Worm (Caenorhabditis elegans) whole organism, L1 larva: Measurements from ENCODE around the gene C30H6.5.
A peak's percentile ranks its signal among the peaks of the same experiment; 100 is the strongest.

Experiments
- Y116A8C.19 ChIP-seq: sonication (generic microtip); optimal IDR thresholded peaks from 2 replicates; lab custom pipeline; 2016; ENCODE audit warnings: missing compliant biosample characterization, missing genetic modification characterization, borderline replicate concordance
- ama-1 ChIP-seq: fragments of 150-350 bp; optimal IDR thresholded peaks from 2 replicates; lab custom pipeline; 2014
- blmp-1 ChIP-seq: fragments of 150-350 bp; optimal IDR thresholded peaks from 2 replicates; lab custom pipeline; 2014; ENCODE audit warnings: missing biosample characterization, missing genetic modification characterization
- ceh-63 ChIP-seq: fragments of 200-800 bp; sonication (Bioruptor generic); optimal IDR thresholded peaks from 2 replicates; lab custom pipeline; 2018; ENCODE audit warnings: mild to moderate bottlenecking, missing genetic modification characterization, missing compliant biosample characterization
- ceh-8 ChIP-seq: fragments of 200-800 bp; sonication (Bioruptor generic); optimal IDR thresholded peaks from 2 replicates; lab custom pipeline; 2018; ENCODE audit warnings: mild to moderate bottlenecking, missing genetic modification characterization, moderate library complexity, missing compliant biosample characterization
- ceh-82 ChIP-seq, 3 experiments: fragments of 150-350 bp in 1 of 3; sonication (generic microtip) in 2 of 3; optimal IDR thresholded peaks; 2 replicates each; lab custom pipeline; 2014 to 2017; ENCODE audit warnings: missing biosample characterization in 3 of 3, missing genetic modification characterization in 3 of 3
- ceh-90 ChIP-seq: sonication (generic microtip); optimal IDR thresholded peaks from 2 replicates; lab custom pipeline; 2016; ENCODE audit warnings: missing genetic modification characterization, missing compliant biosample characterization
- dpl-1 ChIP-seq, 3 experiments: fragments of 150-350 bp in 2 of 3; sonication (generic microtip) in 1 of 3; optimal IDR thresholded peaks; 2 replicates each; lab custom pipeline; 2014 to 2017; ENCODE audit warnings: missing biosample characterization in 3 of 3, missing genetic modification characterization in 3 of 3, missing genetic modification reagents in 3 of 3
- dsc-1 ChIP-seq: sonication (generic microtip); optimal IDR thresholded peaks from 2 replicates; lab custom pipeline; 2016; ENCODE audit warnings: mild to moderate bottlenecking, missing genetic modification characterization, missing compliant biosample characterization
- efl-1 ChIP-seq, 4 experiments: fragments of 150-350 bp; optimal IDR thresholded peaks in 3 of 4; peaks in 1 of 4; 1 replicate in 1 of 4; 2 replicates in 3 of 4; lab custom pipeline; 2014; ENCODE audit warnings: missing biosample characterization in 2 of 4, missing genetic modification characterization in 2 of 4, missing genetic modification reagents in 2 of 4
- efl-3 ChIP-seq: fragments of 200-800 bp; sonication (Bioruptor generic); optimal IDR thresholded peaks from 2 replicates; lab custom pipeline; 2018; ENCODE audit warnings: mild to moderate bottlenecking, missing genetic modification characterization, missing compliant biosample characterization
- egl-27 ChIP-seq, 2 experiments: fragments of 150-350 bp in 1 of 2; sonication (generic microtip); optimal IDR thresholded peaks; 3 replicates each; lab custom pipeline; 2017 to 2018; ENCODE audit warnings: missing biosample characterization in 2 of 2, missing genetic modification characterization in 2 of 2, missing genetic modification reagents in 2 of 2
- elt-3 ChIP-seq, 6 experiments: fragments of 150-350 bp in 1 of 6; sonication (generic microtip); optimal IDR thresholded peaks; 2 replicates each; lab custom pipeline; 2017 to 2018; ENCODE audit warnings: missing biosample characterization in 6 of 6, missing genetic modification characterization in 6 of 6, inconsistent platforms in 1 of 6
- ets-5 ChIP-seq: fragments of 200-800 bp; sonication (Bioruptor generic); IDR thresholded peaks from 2 replicates; pipeline ENCODE4 v1.3.6; 2022; ENCODE audit warnings: missing genetic modification characterization, missing compliant biosample characterization
- fkh-8 ChIP-seq: sonication (generic microtip); optimal IDR thresholded peaks from 2 replicates; lab custom pipeline; 2016; ENCODE audit warnings: mild to moderate bottlenecking, missing genetic modification characterization, missing compliant biosample characterization
- hlh-4 ChIP-seq: sonication (generic microtip); optimal IDR thresholded peaks from 2 replicates; lab custom pipeline; 2016; ENCODE audit warnings: mild to moderate bottlenecking, missing genetic modification characterization, missing compliant biosample characterization
- jun-1 ChIP-seq: fragments of 150-350 bp; optimal IDR thresholded peaks from 2 replicates; lab custom pipeline; 2014; ENCODE audit warnings: missing biosample characterization, missing genetic modification reagents, missing genetic modification characterization
- lin-13 ChIP-seq: fragments of 150-350 bp; optimal IDR thresholded peaks from 2 replicates; lab custom pipeline; 2014; ENCODE audit warnings: missing biosample characterization, missing genetic modification reagents, missing genetic modification characterization
- lin-15B ChIP-seq: fragments of 150-350 bp; sonication (generic microtip); optimal IDR thresholded peaks from 3 replicates; lab custom pipeline; 2014; ENCODE audit warnings: missing biosample characterization, missing genetic modification characterization
- lin-35 ChIP-seq, 2 experiments: fragments of 150-350 bp; optimal IDR thresholded peaks; 2 replicates each; lab custom pipeline; 2014; ENCODE audit warnings: missing biosample characterization in 2 of 2, missing genetic modification characterization in 2 of 2, missing genetic modification reagents in 2 of 2
- lsy-2 ChIP-seq, 2 experiments: fragments of 150-350 bp; optimal IDR thresholded peaks; 2 replicates each; lab custom pipeline; 2014; ENCODE audit warnings: missing biosample characterization in 2 of 2, missing genetic modification characterization in 2 of 2
- nhr-12 ChIP-seq: sonication (generic microtip); optimal IDR thresholded peaks from 2 replicates; lab custom pipeline; 2017; ENCODE audit warnings: missing biosample characterization, missing genetic modification characterization
- nhr-19 ChIP-seq: fragments of 200-800 bp; sonication (Bioruptor generic); conservative IDR thresholded peaks from 2 replicates; pipeline ENCODE4 v1.3.6; 2022; ENCODE audit warnings: missing genetic modification characterization, missing compliant biosample characterization
- nhr-20 ChIP-seq: sonication (generic microtip); optimal IDR thresholded peaks from 2 replicates; lab custom pipeline; 2016; ENCODE audit warnings: mild to moderate bottlenecking, missing genetic modification characterization, missing compliant biosample characterization
- nhr-77 ChIP-seq: fragments of 150-350 bp; optimal IDR thresholded peaks from 2 replicates; lab custom pipeline; 2014; ENCODE audit warnings: missing biosample characterization, missing genetic modification characterization
- nhr-84 ChIP-seq: sonication (generic microtip); optimal IDR thresholded peaks from 2 replicates; lab custom pipeline; 2017; ENCODE audit warnings: missing biosample characterization, missing genetic modification characterization
- snpc-4 ChIP-seq: fragments of 150-350 bp; optimal IDR thresholded peaks from 2 replicates; lab custom pipeline; 2014; ENCODE audit warnings: missing biosample characterization, missing genetic modification characterization
- snu-23 ChIP-seq: sonication (generic microtip); optimal IDR thresholded peaks from 2 replicates; lab custom pipeline; 2016; ENCODE audit warnings: missing genetic modification characterization, missing compliant biosample characterization
- sox-4 ChIP-seq: sonication (generic microtip); optimal IDR thresholded peaks from 2 replicates; lab custom pipeline; 2016; ENCODE audit warnings: missing genetic modification characterization, missing compliant biosample characterization
- sptf-1 ChIP-seq: fragments of 150-350 bp; optimal IDR thresholded peaks from 2 replicates; lab custom pipeline; 2014; ENCODE audit warnings: missing biosample characterization, missing genetic modification characterization
- sup-37 ChIP-seq: fragments of 200-800 bp; sonication (Bioruptor generic); optimal IDR thresholded peaks from 2 replicates; lab custom pipeline; 2018; ENCODE audit warnings: mild to moderate bottlenecking, missing genetic modification characterization, missing compliant biosample characterization
- swsn-7 ChIP-seq: sonication (generic microtip); optimal IDR thresholded peaks from 2 replicates; lab custom pipeline; 2016; ENCODE audit warnings: missing genetic modification characterization, missing compliant biosample characterization
- unc-130 ChIP-seq: fragments of 150-350 bp; optimal IDR thresholded peaks from 2 replicates; lab custom pipeline; 2017; ENCODE audit warnings: missing biosample characterization, missing genetic modification characterization, inconsistent platforms
- unc-86 ChIP-seq: sonication (generic microtip); optimal IDR thresholded peaks from 2 replicates; lab custom pipeline; 2016; ENCODE audit warnings: missing genetic modification characterization, missing compliant biosample characterization
- unc-98 ChIP-seq: fragments of 200-800 bp; sonication (Bioruptor generic); IDR thresholded peaks from 2 replicates; pipeline ENCODE4 v1.3.6; 2022; ENCODE audit warnings: missing genetic modification characterization, missing compliant biosample characterization
- zag-1 ChIP-seq: fragments of 150-350 bp; optimal IDR thresholded peaks from 2 replicates; lab custom pipeline; 2014; ENCODE audit warnings: missing biosample characterization, missing genetic modification characterization

The C30H6.5 gene

ce11 chrIV:17380061-17380680, 8.6 kb downstream of the C30H6.5 start, which contains the start of the genes C30H6.9 and dlat-2 (continued):
- TF ChIP-seq lin-35 (GFP tag; optimal IDR thresholded peaks at IDR 0.05; lab: Kevin White, UChicago) (peak; percentile 24 to 47), lin-15B (tag; lab: Kevin White, UChicago) (peak; percentile 13), efl-1 (optimal IDR thresholded peaks at IDR 0.05; lab: Kevin White, UChicago) (peak; percentile 20 to 25), efl-1 (GFP tag; optimal IDR thresholded peaks at IDR 0.05 in 1 of 2; lab: Kevin White, UChicago) (peak in 1 of 2 experiments; percentile 35), dpl-1 (GFP tag; optimal IDR thresholded peaks at IDR 0.05; lab: Kevin White, UChicago) (peak in 2 of 3 experiments; percentile 21 to 49), zag-1 (no peak), sptf-1 (tag; lab: Kevin White, UChicago) (no peak), lsy-2 (tag; optimal IDR thresholded peaks at IDR 0.05; lab: Kevin White, UChicago) (peak; percentile 19 to 50), sox-4 (no peak), blmp-1 (tag; lab: Kevin White, UChicago) (peak; percentile 46), unc-98 (no peak)

- TF ChIP-seq Y116A8C.19 (tag; lab: Kevin White, UChicago): no peak
- no peak for TF ChIP-seq lsy-2 (tag; optimal IDR thresholded peaks at IDR 0.05; lab: Kevin White, UChicago)
- TF ChIP-seq sptf-1 (tag; lab: Kevin White, UChicago): no peak
- no peak for TF ChIP-seq ceh-90 (tag; lab: Kevin White, UChicago)
- TF ChIP-seq dsc-1 (tag; lab: Kevin White, UChicago): no peak
- no peak for TF ChIP-seq snu-23 (GFP tag; lab: Kevin White, UChicago)
- no peak for TF ChIP-seq ceh-82 (tag; optimal IDR thresholded peaks at IDR 0.05; lab: Kevin White, UChicago)
- TF ChIP-seq unc-130 (tag; lab: Kevin White, UChicago): no peak
- TF ChIP-seq efl-3 (GFP tag; lab: Kevin White, UChicago): no peak
- TF ChIP-seq nhr-84 (tag; lab: Kevin White, UChicago): no peak
- no peak for TF ChIP-seq swsn-7 (tag; lab: Kevin White, UChicago)
- no peak for TF ChIP-seq jun-1 (tag; lab: Kevin White, UChicago)
- no peak for TF ChIP-seq unc-86 (tag; lab: Kevin White, UChicago)
- no peak for TF ChIP-seq efl-1 (optimal IDR thresholded peaks at IDR 0.05; lab: Kevin White, UChicago)
- TF ChIP-seq efl-1 (GFP tag; optimal IDR thresholded peaks at IDR 0.05 in 1 of 2; lab: Kevin White, UChicago): no peak
- TF ChIP-seq ets-5 (GFP tag; lab: Robert Waterston, UW): no peak
- TF ChIP-seq nhr-77 (tag; lab: Kevin White, UChicago): no peak
- no peak for TF ChIP-seq egl-27 (tag; optimal IDR thresholded peaks at IDR 0.05; lab: Kevin White, UChicago)
- TF ChIP-seq nhr-12 (tag; lab: Kevin White, UChicago): no peak
- no peak for TF ChIP-seq nhr-19 (GFP tag; lab: Robert Waterston, UW)
Observed at ce11 chrIV:17382029-17382428, 10.5 kb downstream of the C30H6.5 start, which contains the start of gene C30H6.8. C30H6.8 (plus strand) TSS chrIV:17382329.

ce11 chrIV:17383046-17383445, 11.5 kb downstream of the C30H6.5 start, which contains the start of gene C30H6.12:
C30H6.12 (plus strand) TSS chrIV:17383346.
- no peak for TF ChIP-seq elt-3 (tag; optimal IDR thresholded peaks at IDR 0.05; lab: Kevin White, UChicago)
- no peak for TF ChIP-seq hlh-4
- no peak for TF ChIP-seq lin-13
- TF ChIP-seq fkh-8: no peak
- TF ChIP-seq ceh-63 (GFP tag; lab: Kevin White, UChicago): no peak
- TF ChIP-seq ama-1 (lab: Kevin White, UChicago): no peak
- no peak for TF ChIP-seq snpc-4 (tag; lab: Kevin White, UChicago)
- no peak for TF ChIP-seq sup-37 (GFP tag; lab: Kevin White, UChicago)
- TF ChIP-seq nhr-20 (tag; lab: Kevin White, UChicago): no peak
- TF ChIP-seq ceh-8 (GFP tag; lab: Kevin White, UChicago): no peak
- TF ChIP-seq, all 84 proteins: peak for 0
